Fruit fly (Drosophila melanogaster) whole organism, wandering third instar larva: ENCODE data around the gene CG31798.

Source experiments
- Abd-B ChIP-seq: fragments of >200 bp; optimal IDR thresholded peaks from 2 replicates; lab custom pipeline; 2017; ENCODE audit warnings: missing biosample characterization, missing genetic modification characterization
- CG32264 ChIP-seq: fragments of 200-800 bp; sonication (Bioruptor generic); optimal IDR thresholded peaks from 2 replicates; lab custom pipeline; 2016; ENCODE audit warnings: missing biosample characterization, missing genetic modification characterization
- CG9705 ChIP-seq: fragments of 200-800 bp; sonication (Bioruptor generic); optimal IDR thresholded peaks from 2 replicates; lab custom pipeline; 2018; ENCODE audit warnings: missing biosample characterization, mild to moderate bottlenecking, missing genetic modification characterization
- Dfd ChIP-seq: fragments of >200 bp; optimal IDR thresholded peaks from 2 replicates; lab custom pipeline; 2017; ENCODE audit warnings: missing biosample characterization, missing genetic modification characterization
- Dif ChIP-seq: fragments of 200-275, 200-300 bp; sonication (Bioruptor generic); optimal IDR thresholded peaks from 2 replicates; lab custom pipeline; 2018; ENCODE audit warnings: missing biosample characterization, missing genetic modification characterization; ENCODE audit not compliant: partially characterized antibody
- Hr78 ChIP-seq: fragments of >200 bp; optimal IDR thresholded peaks from 2 replicates; lab custom pipeline; 2017; ENCODE audit warnings: missing biosample characterization, missing genetic modification characterization
- Hr83 ChIP-seq: fragments of 200-300 bp; sonication (Bioruptor generic); optimal IDR thresholded peaks from 2 replicates; lab custom pipeline; 2016; ENCODE audit warnings: missing biosample characterization, mild to moderate bottlenecking, missing genetic modification characterization, moderate library complexity; ENCODE audit not compliant: poor library complexity, severe bottlenecking
- Mio ChIP-seq: sonication (Bioruptor generic); optimal IDR thresholded peaks from 2 replicates; lab custom pipeline; 2016; ENCODE audit warnings: missing biosample characterization, missing genetic modification characterization
- OdsH ChIP-seq: fragments of 200-800 bp; sonication (Bioruptor generic); optimal IDR thresholded peaks from 2 replicates; lab custom pipeline; 2016; ENCODE audit warnings: missing biosample characterization, mild to moderate bottlenecking, missing genetic modification characterization
- br ChIP-seq: fragments of 200-800 bp; sonication (Bioruptor generic); optimal IDR thresholded peaks from 2 replicates; lab custom pipeline; 2016; ENCODE audit warnings: missing biosample characterization, missing genetic modification characterization
- h ChIP-seq: fragments of 200-800 bp; sonication (Bioruptor generic); optimal IDR thresholded peaks from 3 replicates; lab custom pipeline; 2016; ENCODE audit warnings: missing biosample characterization, mild to moderate bottlenecking, missing genetic modification characterization
- usp ChIP-seq: fragments of >200 bp; optimal IDR thresholded peaks from 2 replicates; lab custom pipeline; 2017; ENCODE audit warnings: missing biosample characterization, missing genetic modification characterization

- no peak for TF ChIP-seq Mio (GFP tag; lab: Kevin White, UChicago)
- no peak for TF ChIP-seq Dfd
- no peak for TF ChIP-seq br (GFP tag; lab: Kevin White, UChicago)
- TF ChIP-seq Hr78 (GFP tag; lab: Kevin White, UChicago) = no peak
- TF ChIP-seq Hr83 (GFP tag; lab: Kevin White, UChicago) = no peak
- no peak for TF ChIP-seq CG9705
- no peak for TF ChIP-seq OdsH (GFP tag; lab: Kevin White, UChicago)
- no peak for TF ChIP-seq Abd-B (GFP tag; lab: Kevin White, UChicago)
- TF ChIP-seq Dif (GFP tag; lab: Kevin White, UChicago) = no peak
- TF ChIP-seq CG32264 (GFP tag; lab: Kevin White, UChicago) = no peak
- no peak for TF ChIP-seq h (GFP tag; lab: Kevin White, UChicago)
- no peak for TF ChIP-seq usp (GFP tag; lab: Kevin White, UChicago)
Measured at dm6 chr2L:19402667-19403066, 8.7 kb downstream of the CG31798 start.
